Fruit fly (Drosophila melanogaster): Measurements from ENCODE around the gene Acsx1R.
A peak's percentile ranks its signal among the peaks of the same experiment; 100 is the strongest.

Acsx1R gene

DNA sequence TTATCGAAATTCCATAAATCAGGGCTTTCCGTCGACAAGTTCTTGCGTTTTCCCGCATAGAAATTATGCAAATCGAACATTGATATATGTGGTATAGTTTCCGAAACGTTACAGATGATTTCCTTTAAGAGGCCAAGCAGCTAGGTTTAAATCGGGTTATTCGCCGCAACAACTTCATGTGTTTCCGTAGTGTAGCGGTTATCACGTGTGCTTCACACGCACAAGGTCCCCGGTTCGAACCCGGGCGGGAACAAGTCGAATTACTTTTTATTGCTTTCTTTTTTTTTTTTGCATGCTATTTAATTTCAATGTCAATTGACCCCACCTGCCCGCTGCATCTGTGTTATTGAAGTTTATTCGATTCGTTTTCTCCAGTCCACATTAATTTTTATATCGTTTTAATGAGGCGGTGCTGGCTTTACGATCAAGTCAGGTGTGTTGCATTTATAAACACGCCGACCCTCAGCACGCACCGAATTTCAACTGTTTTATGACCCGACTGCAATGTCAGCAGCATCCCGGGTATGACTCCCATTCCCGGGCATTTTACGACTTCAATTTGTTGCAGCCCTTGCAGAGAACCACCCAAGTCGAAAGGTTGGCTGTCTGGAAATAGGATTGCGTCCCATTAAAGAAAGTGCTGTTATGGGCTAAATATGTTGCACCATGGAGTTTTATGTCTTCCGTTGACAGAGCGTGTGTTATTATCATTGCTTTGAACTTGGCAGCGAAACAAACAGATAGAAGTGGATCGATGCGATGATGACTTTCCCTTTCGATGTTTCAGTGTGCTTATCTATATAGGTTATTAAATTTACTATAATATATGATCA is 13.1 kb upstream of the Acsx1R start (continued):
- peak; percentile 24; the same call in 1 of the 2 replicates for TF ChIP-seq vvl (GFP tag; IDR thresholded peaks at IDR 0.05)
- peak; percentile 72 for TF ChIP-seq vnd (GFP tag; IDR thresholded peaks at IDR 0.05; ENCODE audit: partially characterized antibody)
- peak; percentile 8; the same call in 1 of the 3 replicates for TF ChIP-seq ci (GFP tag; IDR thresholded peaks at IDR 0.05)
- TF ChIP-seq danr (GFP tag; IDR thresholded peaks at IDR 0.05) = no peak
- peak; percentile 95 for TF ChIP-seq twi (tag; optimal IDR thresholded peaks at IDR 0.05)
- TF ChIP-seq CG12299 (tag; optimal IDR thresholded peaks at IDR 0.05) = no peak
- no peak for TF ChIP-seq Fer2 (tag; optimal IDR thresholded peaks at IDR 0.05)
- peak; percentile 99 for TF ChIP-seq Bdp1 (GFP tag; optimal IDR thresholded peaks at IDR 0.05)
- TF ChIP-seq Spps (tag; optimal IDR thresholded peaks at IDR 0.05) = no peak
- TF ChIP-seq Atf6 (GFP tag; IDR thresholded peaks at IDR 0.05) = peak; percentile 23; the same call in 1 of the 2 replicates
- no peak for TF ChIP-seq CG43689 (GFP tag; IDR thresholded peaks at IDR 0.05)
- no peak for TF ChIP-seq CG10654 (GFP tag; optimal IDR thresholded peaks at IDR 0.05)
- TF ChIP-seq H15 (GFP tag; IDR thresholded peaks at IDR 0.05) = no peak
- TF ChIP-seq CG10209 (GFP tag; optimal IDR thresholded peaks at IDR 0.05) = no peak
- TF ChIP-seq HLH4C (GFP tag; IDR thresholded peaks at IDR 0.05; ENCODE audit: partially characterized antibody) = peak; percentile 60
- TF ChIP-seq CG33557 (GFP tag; optimal IDR thresholded peaks at IDR 0.05) = no peak
- TF ChIP-seq CG4282 (GFP tag; optimal IDR thresholded peaks at IDR 0.05) = no peak
- TF ChIP-seq ab (GFP tag; optimal IDR thresholded peaks at IDR 0.05) = no peak
- TF ChIP-seq CG6791 (GFP tag; IDR thresholded peaks at IDR 0.05; ENCODE audit: partially characterized antibody) = peak; percentile 91
- no peak for TF ChIP-seq ftz-f1 (GFP tag; optimal IDR thresholded peaks at IDR 0.05)
- no peak for TF ChIP-seq sd (tag; optimal IDR thresholded peaks at IDR 0.05)
- TF ChIP-seq CG7357 (GFP tag; IDR thresholded peaks at IDR 0.05) = no peak
- no peak for TF ChIP-seq PHDP (tag; optimal IDR thresholded peaks at IDR 0.05)
- no peak for TF ChIP-seq maf-S (GFP tag; optimal IDR thresholded peaks at IDR 0.05)
- TF ChIP-seq CG34224 (GFP tag; IDR thresholded peaks at IDR 0.05; ENCODE audit: partially characterized antibody) = peak; percentile 67
- peak; percentile 74 for TF ChIP-seq CG14860 (GFP tag; IDR thresholded peaks at IDR 0.05; ENCODE audit: partially characterized antibody)
- TF ChIP-seq nmo (GFP tag; optimal IDR thresholded peaks at IDR 0.05) = no peak
- no peak for TF ChIP-seq fd64A (GFP tag; optimal IDR thresholded peaks at IDR 0.05)
- TF ChIP-seq CG3065 (GFP tag; optimal IDR thresholded peaks at IDR 0.05) = no peak
- TF ChIP-seq p53 (GFP tag; optimal IDR thresholded peaks at IDR 0.05) = no peak
- TF ChIP-seq Ssrp (tag; optimal IDR thresholded peaks at IDR 0.05) = no peak
- 0 out of 2 replicates have a peak, but pooled peaks have one; percentile 4 for TF ChIP-seq wdn (GFP tag; IDR thresholded peaks at IDR 0.05)
- TF ChIP-seq ato (GFP tag; IDR thresholded peaks at IDR 0.05; ENCODE audit: partially characterized antibody) = peak; percentile 68
- TF ChIP-seq E2f1 (GFP tag; IDR thresholded peaks at IDR 0.05) = no peak
- no peak for TF ChIP-seq slbo (GFP tag; IDR thresholded peaks at IDR 0.05)
- no peak for TF ChIP-seq CG3726 (GFP tag; IDR thresholded peaks at IDR 0.05)
- TF ChIP-seq Opbp (GFP tag; IDR thresholded peaks at IDR 0.05; ENCODE audit: partially characterized antibody) = peak; percentile 91
- TF ChIP-seq Antp (GFP tag; optimal IDR thresholded peaks at IDR 0.05) = no peak
- peak; percentile 35 for TF ChIP-seq Med (GFP tag)
- no peak for TF ChIP-seq CG4820 (GFP tag; optimal IDR thresholded peaks at IDR 0.05)
- peak; percentile 73 for TF ChIP-seq tna (GFP tag; IDR thresholded peaks at IDR 0.05; ENCODE audit: partially characterized antibody)
- no peak for TF ChIP-seq jigr1 (GFP tag; IDR thresholded peaks at IDR 0.05)
- TF ChIP-seq unc-4 (GFP tag; IDR thresholded peaks at IDR 0.05; ENCODE audit: partially characterized antibody) = 0 out of 2 replicates have a peak, but pooled peaks have one; percentile 24
- no peak for TF ChIP-seq mam (GFP tag; optimal IDR thresholded peaks at IDR 0.05)
- TF ChIP-seq CG7745 (tag; optimal IDR thresholded peaks at IDR 0.05) = no peak
- peak; percentile 81 for TF ChIP-seq bbx (GFP tag; IDR thresholded peaks at IDR 0.05; ENCODE audit: partially characterized antibody)
- TF ChIP-seq hkb (optimal IDR thresholded peaks at IDR 0.05) = no peak
- TF ChIP-seq hkb (GFP tag; IDR thresholded peaks at IDR 0.05) = no peak
- TF ChIP-seq sens (GFP tag) = peak; percentile 80

Data from whole organism, embryonic.